Worm (Caenorhabditis elegans) whole organism, late embryonic: Measurements from ENCODE around the gene Y75B7AR.1.

Experiments used
- K09A11.1 ChIP-seq: sonication (generic microtip); optimal IDR thresholded peaks from 2 replicates; lab custom pipeline; 2017; ENCODE audit warnings: antibody characterized with exemption, mild to moderate bottlenecking, missing genetic modification characterization, missing compliant biosample characterization; ENCODE audit not compliant: insufficient read depth
- ama-1 ChIP-seq: fragments of 150-350 bp; optimal IDR thresholded peaks from 2 replicates; lab custom pipeline; 2014
- elt-4 ChIP-seq: sonication (generic microtip); optimal IDR thresholded peaks from 2 replicates; lab custom pipeline; 2016; ENCODE audit warnings: missing genetic modification characterization, missing compliant biosample characterization
- fkh-6 ChIP-seq: sonication (generic microtip); optimal IDR thresholded peaks from 2 replicates; lab custom pipeline; 2016; ENCODE audit warnings: missing genetic modification characterization, missing compliant biosample characterization
- gmeb-2 ChIP-seq: sonication (generic microtip); optimal IDR thresholded peaks from 2 replicates; lab custom pipeline; 2016; ENCODE audit warnings: missing genetic modification characterization, inconsistent platforms, missing compliant biosample characterization
- pat-9 ChIP-seq: fragments of 200-800 bp; sonication (Bioruptor generic); optimal IDR thresholded peaks from 2 replicates; lab custom pipeline; 2018; ENCODE audit warnings: mild to moderate bottlenecking, missing genetic modification characterization, moderate library complexity, missing compliant biosample characterization
- pha-4 ChIP-seq: fragments of 150-350 bp; optimal IDR thresholded peaks from 2 replicates; lab custom pipeline; 2018; ENCODE audit warnings: missing biosample characterization, missing genetic modification reagents, missing genetic modification characterization
- tbx-2 ChIP-seq: sonication (generic microtip); optimal IDR thresholded peaks from 2 replicates; lab custom pipeline; 2016; ENCODE audit warnings: missing genetic modification characterization, missing compliant biosample characterization

DNA sequence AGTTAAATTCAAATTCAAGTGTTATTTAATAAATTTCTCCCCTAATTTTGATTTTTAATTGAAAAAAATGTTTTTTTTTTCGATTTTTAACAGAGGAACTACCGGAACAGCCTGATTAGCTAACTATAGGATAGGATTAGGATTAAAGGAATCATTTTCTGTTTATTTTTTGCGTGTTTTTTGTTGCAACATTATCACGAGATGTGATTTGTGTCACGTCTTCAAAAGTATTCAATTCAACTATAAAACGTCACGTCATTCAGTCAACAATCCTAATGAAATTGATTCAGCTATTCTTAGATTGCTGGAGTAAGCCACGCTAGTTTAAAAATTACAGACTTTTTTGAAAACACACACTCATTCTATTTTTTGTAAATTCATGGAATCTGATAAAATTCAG is 17.9 kb upstream of the Y75B7AR.1 start:
- TF ChIP-seq elt-4, result no peak
- TF ChIP-seq pha-4 (tag; lab: Kevin White, UChicago), result no peak
- TF ChIP-seq ama-1 (lab: Kevin White, UChicago), result no peak
- TF ChIP-seq K09A11.1 (tag; lab: Kevin White, UChicago), result no peak
- no peak for TF ChIP-seq pat-9 (tag; lab: Kevin White, UChicago)
- no peak for TF ChIP-seq tbx-2 (tag; lab: Kevin White, UChicago)
- TF ChIP-seq gmeb-2 (tag; lab: Kevin White, UChicago), result no peak
- no peak for TF ChIP-seq fkh-6 (tag; lab: Kevin White, UChicago)
